Fruit fly (Drosophila melanogaster) Kc167 (cell line): ENCODE data around the gene His2Av.

Source experiments
- h ChIP-seq: fragments of >200 bp; optimal IDR thresholded peaks from 3 replicates; lab custom pipeline; 2018; ENCODE audit warnings: missing external identifiers
- psq ChIP-seq: fragments of >200 bp; optimal IDR thresholded peaks from 2 replicates; lab custom pipeline; 2017; ENCODE audit warnings: missing external identifiers
- ttk ChIP-seq: sonication (Bioruptor generic); optimal IDR thresholded peaks from 2 replicates; lab custom pipeline; 2017; ENCODE audit warnings: missing external identifiers

dm6 chr3R:26890499-26890898 is 23.8 kb downstream of the His2Av start:
- TF ChIP-seq psq (lab: Kevin White, UChicago) (no peak), h (lab: Kevin White, UChicago) (no peak), ttk (no peak)
